Worm (Caenorhabditis elegans) whole organism, mixed stage, embryonic: Measurements from ENCODE around the gene pinn-4.

Experiments used
- M03D4.4 ChIP-seq: sonication (generic microtip); optimal IDR thresholded peaks from 2 replicates; lab custom pipeline; 2017; ENCODE audit warnings: mild to moderate bottlenecking, missing genetic modification characterization, missing compliant biosample characterization
- bed-3 ChIP-seq: fragments of 200-800 bp; sonication (Bioruptor generic); optimal IDR thresholded peaks from 3 replicates; lab custom pipeline; 2018; ENCODE audit warnings: mild to moderate bottlenecking, missing genetic modification characterization, moderate library complexity, missing compliant biosample characterization
- lsy-2 ChIP-seq: fragments of 150-350 bp; optimal IDR thresholded peaks from 2 replicates; lab custom pipeline; 2014; ENCODE audit warnings: missing biosample characterization, missing genetic modification characterization
- mep-1 ChIP-seq: fragments of 150-350 bp; optimal IDR thresholded peaks from 2 replicates; lab custom pipeline; 2017; ENCODE audit warnings: missing biosample characterization, missing genetic modification reagents, missing genetic modification characterization, inconsistent platforms
- nhr-76 ChIP-seq: sonication (generic microtip); optimal IDR thresholded peaks from 2 replicates; lab custom pipeline; 2017; ENCODE audit warnings: missing biosample characterization, missing genetic modification characterization
- pha-4 ChIP-seq: fragments of 150-350 bp; optimal IDR thresholded peaks from 2 replicates; lab custom pipeline; 2018; ENCODE audit warnings: missing biosample characterization, missing genetic modification reagents, missing genetic modification characterization
- snpc-4 ChIP-seq: fragments of 150-350 bp; optimal IDR thresholded peaks from 2 replicates; lab custom pipeline; 2014; ENCODE audit warnings: missing biosample characterization, missing genetic modification characterization

DNA sequence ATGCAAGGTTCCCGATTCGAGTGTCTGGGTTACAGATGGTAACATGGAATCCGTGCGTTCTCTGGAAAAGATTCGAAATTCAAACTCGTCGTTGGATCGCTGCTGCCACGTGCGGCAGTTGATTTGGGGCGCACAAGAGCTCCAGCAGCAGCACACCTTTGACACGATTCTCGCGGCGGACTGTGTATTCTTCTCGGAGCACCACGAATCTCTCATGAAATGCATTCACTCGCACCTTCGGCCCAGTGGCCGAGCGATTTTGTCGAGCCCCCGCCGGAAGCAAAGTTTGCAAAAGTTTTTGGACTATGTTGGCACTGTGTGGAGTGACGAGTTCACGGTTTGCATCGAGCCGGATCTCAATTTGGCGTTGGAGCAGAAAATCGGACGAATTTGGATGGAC lies 13.8 kb downstream of the pinn-4 start:
- TF ChIP-seq nhr-76 (tag; lab: Kevin White, UChicago) (no peak), lsy-2 (no peak), snpc-4 (tag; lab: Kevin White, UChicago) (no peak), bed-3 (GFP tag; lab: Kevin White, UChicago) (no peak), mep-1 (tag; lab: Kevin White, UChicago) (no peak), pha-4 (no peak), M03D4.4 (tag; lab: Kevin White, UChicago) (no peak)
